Fruit fly (Drosophila melanogaster) whole organism, embryonic: Measurements from ENCODE around the gene bor.

Experiments used
- Abd-B ChIP-seq: fragments of 200-800 bp; sonication (Bioruptor generic); optimal IDR thresholded peaks from 2 replicates; lab custom pipeline; 2018; ENCODE audit warnings: missing biosample characterization, mild to moderate bottlenecking, missing genetic modification characterization, moderate library complexity
- Ada2b ChIP-seq: fragments of 200-800 bp; sonication (Bioruptor generic); IDR thresholded peaks from 2 replicates; pipeline ENCODE4 v1.3.6; 2022; ENCODE audit warnings: missing biosample characterization, missing genetic modification characterization
- Asciz ChIP-seq: fragments of 200-800 bp; sonication (Bioruptor generic); optimal IDR thresholded peaks from 2 replicates; lab custom pipeline; 2017; ENCODE audit warnings: missing biosample characterization, mild to moderate bottlenecking, missing genetic modification characterization, missing genetic modification reagents
- B-H1 ChIP-seq: fragments of 200-800 bp; sonication (Bioruptor generic); IDR thresholded peaks from 3 replicates; pipeline ENCODE4 v1.3.6; 2022; ENCODE audit warnings: missing biosample characterization, missing genetic modification characterization
- CG10366 ChIP-seq: fragments of 200-800 bp; sonication (Bioruptor generic); IDR thresholded peaks from 2 replicates; pipeline ENCODE4 v1.3.6; 2022; ENCODE audit warnings: missing biosample characterization, missing genetic modification characterization
- CG11696 ChIP-seq: fragments of 200-800 bp; sonication (Bioruptor generic); IDR thresholded peaks from 2 replicates; pipeline ENCODE4 v1.3.6; 2022; ENCODE audit warnings: missing biosample characterization, missing genetic modification characterization
- CG12071 ChIP-seq: fragments of 200-800 bp; sonication (Bioruptor generic); optimal IDR thresholded peaks from 3 replicates; lab custom pipeline; 2018; ENCODE audit warnings: missing biosample characterization, mild to moderate bottlenecking, missing genetic modification characterization
- CG12391 ChIP-seq: fragments of 200-800 bp; sonication (Bioruptor generic); optimal IDR thresholded peaks from 3 replicates; lab custom pipeline; 2018; ENCODE audit warnings: missing biosample characterization, mild to moderate bottlenecking, missing genetic modification characterization, moderate library complexity
- CG13123 ChIP-seq: fragments of 200-800 bp; sonication (Bioruptor generic); optimal IDR thresholded peaks from 2 replicates; lab custom pipeline; 2016; ENCODE audit warnings: missing biosample characterization, missing genetic modification characterization
- CG13894 ChIP-seq: fragments of 200-800 bp; sonication (Bioruptor generic); optimal IDR thresholded peaks from 3 replicates; lab custom pipeline; 2018; ENCODE audit warnings: missing biosample characterization, mild to moderate bottlenecking, missing genetic modification characterization, moderate library complexity
- CG14441 ChIP-seq: fragments of 200-800 bp; sonication (Bioruptor generic); IDR thresholded peaks from 2 replicates; pipeline ENCODE4 v1.3.6; 2022; ENCODE audit warnings: missing biosample characterization, missing genetic modification characterization
- CG18262 ChIP-seq: fragments of 200-800 bp; optimal IDR thresholded peaks from 3 replicates; lab custom pipeline; 2019; ENCODE audit warnings: missing biosample characterization, mild to moderate bottlenecking, missing genetic modification characterization, moderate library complexity
- CG2116 ChIP-seq: fragments of 200-800 bp; sonication (Bioruptor generic); optimal IDR thresholded peaks from 3 replicates; lab custom pipeline; 2018; ENCODE audit warnings: missing biosample characterization, mild to moderate bottlenecking, missing genetic modification characterization
- CG2129 ChIP-seq: fragments of 200-800 bp; sonication (Bioruptor generic); IDR thresholded peaks from 2 replicates; pipeline ENCODE4 v1.3.6; 2022; ENCODE audit warnings: missing biosample characterization, missing genetic modification characterization; ENCODE audit not compliant: partially characterized antibody
- CG2202 ChIP-seq: fragments of 200-800 bp; sonication (Bioruptor generic); optimal IDR thresholded peaks from 2 replicates; lab custom pipeline; 2018; ENCODE audit warnings: missing biosample characterization, mild to moderate bottlenecking, missing genetic modification characterization
- CG2712 ChIP-seq: fragments of 200-800 bp; optimal IDR thresholded peaks from 3 replicates; lab custom pipeline; 2019; ENCODE audit warnings: missing biosample characterization, mild to moderate bottlenecking, missing genetic modification characterization, moderate library complexity
- CG30431 ChIP-seq: fragments of 200-800 bp; sonication (Bioruptor generic); optimal IDR thresholded peaks from 2 replicates; lab custom pipeline; 2017; ENCODE audit warnings: missing biosample characterization, missing genetic modification characterization
- CG3281 ChIP-seq: fragments of 200-800 bp; sonication (Bioruptor generic); optimal IDR thresholded peaks from 3 replicates; lab custom pipeline; 2017; ENCODE audit warnings: missing biosample characterization, mild to moderate bottlenecking, missing genetic modification characterization
- CG43689 ChIP-seq: fragments of 200-800 bp; sonication (Bioruptor generic); IDR thresholded peaks from 2 replicates; pipeline ENCODE4 v1.3.6; 2022; ENCODE audit warnings: missing biosample characterization, missing genetic modification characterization
- CG5245 ChIP-seq: fragments of 200-800 bp; sonication (Bioruptor generic); optimal IDR thresholded peaks from 3 replicates; lab custom pipeline; 2016; ENCODE audit warnings: missing biosample characterization, missing genetic modification characterization
- CG6689 ChIP-seq: fragments of 200-800 bp; sonication (Bioruptor generic); IDR thresholded peaks from 2 replicates; pipeline ENCODE4 v1.3.6; 2022; ENCODE audit warnings: missing biosample characterization, missing genetic modification characterization
- CG7556 ChIP-seq: fragments of 200-800 bp; sonication (Bioruptor generic); optimal IDR thresholded peaks from 2 replicates; lab custom pipeline; 2017; ENCODE audit warnings: missing biosample characterization, mild to moderate bottlenecking, missing genetic modification characterization
- CG7987 ChIP-seq: fragments of 200-800 bp; sonication (Bioruptor generic); optimal IDR thresholded peaks from 2 replicates; lab custom pipeline; 2018; ENCODE audit warnings: missing biosample characterization, mild to moderate bottlenecking, missing genetic modification characterization, moderate library complexity
- CG8359 ChIP-seq: fragments of 200-800 bp; sonication (Bioruptor generic); optimal IDR thresholded peaks from 2 replicates; lab custom pipeline; 2017; ENCODE audit warnings: missing biosample characterization, mild to moderate bottlenecking, missing genetic modification characterization, borderline replicate concordance
- CG8388 ChIP-seq: fragments of 200-800 bp; sonication (Bioruptor generic); optimal IDR thresholded peaks from 2 replicates; lab custom pipeline; 2019; ENCODE audit warnings: missing biosample characterization, mild to moderate bottlenecking, missing genetic modification characterization, moderate library complexity
- CG8765 ChIP-seq: fragments of 200-800 bp; sonication (Bioruptor generic); IDR thresholded peaks from 2 replicates; pipeline ENCODE4 v1.3.6; 2022; ENCODE audit warnings: missing biosample characterization, missing genetic modification characterization
- CG9876 ChIP-seq: fragments of 200-800 bp; sonication (Bioruptor generic); optimal IDR thresholded peaks from 2 replicates; lab custom pipeline; 2016; ENCODE audit warnings: missing biosample characterization, missing genetic modification characterization
- CTCF ChIP-seq: fragments of 200-800 bp; sonication (Bioruptor generic); optimal IDR thresholded peaks from 2 replicates; lab custom pipeline; 2017; ENCODE audit warnings: missing biosample characterization, mild to moderate bottlenecking, missing genetic modification characterization, moderate library complexity
- Deaf1 ChIP-seq: fragments of 200-800 bp; optimal IDR thresholded peaks from 3 replicates; lab custom pipeline; 2019; ENCODE audit warnings: missing biosample characterization, mild to moderate bottlenecking, missing genetic modification characterization, moderate library complexity
- Fer1 ChIP-seq: fragments of 200-800 bp; sonication (Bioruptor generic); optimal IDR thresholded peaks from 2 replicates; lab custom pipeline; 2017; ENCODE audit warnings: missing biosample characterization, mild to moderate bottlenecking, missing genetic modification characterization
- Jarid2 ChIP-seq: fragments of 200-800 bp; sonication (Bioruptor generic); optimal IDR thresholded peaks from 3 replicates; lab custom pipeline; 2017; ENCODE audit warnings: mild to moderate bottlenecking, missing biosample characterization, missing genetic modification reagents, missing genetic modification characterization
- Mad ChIP-seq: fragments of 200-800 bp; sonication (Bioruptor generic); optimal IDR thresholded peaks from 2 replicates; lab custom pipeline; 2016; ENCODE audit warnings: missing biosample characterization, missing genetic modification characterization
- NK7.1 ChIP-seq: fragments of 200-800 bp; sonication (Bioruptor generic); optimal IDR thresholded peaks from 3 replicates; lab custom pipeline; 2016; ENCODE audit warnings: missing biosample characterization, missing genetic modification characterization
- Opbp ChIP-seq: fragments of 200-800 bp; sonication (Bioruptor generic); IDR thresholded peaks from 3 replicates; pipeline ENCODE4 v1.3.6; 2022; ENCODE audit warnings: missing biosample characterization, missing genetic modification characterization; ENCODE audit not compliant: partially characterized antibody
- az2 ChIP-seq: fragments of 200-800 bp; sonication (Bioruptor generic); optimal IDR thresholded peaks from 3 replicates; lab custom pipeline; 2016; ENCODE audit warnings: missing biosample characterization, missing genetic modification characterization
- bcd ChIP-seq: fragments of 200-800 bp; sonication (Bioruptor generic); optimal IDR thresholded peaks from 2 replicates; lab custom pipeline; 2017; ENCODE audit warnings: missing biosample characterization, mild to moderate bottlenecking, missing genetic modification characterization
- chn ChIP-seq: fragments of 200-800 bp; sonication (Bioruptor generic); optimal IDR thresholded peaks from 2 replicates; lab custom pipeline; 2016; ENCODE audit warnings: missing biosample characterization, missing genetic modification characterization
- disco-r ChIP-seq: fragments of 200-800 bp; sonication (Bioruptor generic); optimal IDR thresholded peaks from 2 replicates; lab custom pipeline; 2016; ENCODE audit warnings: missing biosample characterization, missing genetic modification characterization
- dysf ChIP-seq: fragments of 200-800 bp; sonication (Bioruptor generic); IDR thresholded peaks from 3 replicates; pipeline ENCODE4 v1.3.6; 2022; ENCODE audit warnings: missing biosample characterization, missing genetic modification characterization
- insv ChIP-seq, 2 experiments: fragments of 200-800 bp; sonication (Bioruptor generic); optimal IDR thresholded peaks; 3 replicates each; lab custom pipeline; 2016 to 2018; ENCODE audit warnings: missing biosample characterization in 2 of 2, missing genetic modification characterization in 2 of 2
- klu ChIP-seq: fragments of 200-800 bp; sonication (Bioruptor generic); IDR thresholded peaks from 2 replicates; pipeline ENCODE4 v1.3.6; 2022; ENCODE audit warnings: missing biosample characterization, missing genetic modification characterization
- lab ChIP-seq: fragments of 200-800 bp; sonication (Bioruptor generic); optimal IDR thresholded peaks from 3 replicates; lab custom pipeline; 2017; ENCODE audit warnings: missing biosample characterization, missing genetic modification characterization, mild to moderate bottlenecking, moderate library complexity, missing genetic modification reagents
- luna ChIP-seq: fragments of 200-800 bp; sonication (Bioruptor generic); optimal IDR thresholded peaks from 2 replicates; lab custom pipeline; 2016; ENCODE audit warnings: missing biosample characterization, missing genetic modification characterization
- mld ChIP-seq: fragments of 200-800 bp; sonication (Bioruptor generic); IDR thresholded peaks from 3 replicates; pipeline ENCODE4 v1.3.6; 2022; ENCODE audit warnings: missing biosample characterization, missing genetic modification characterization; ENCODE audit not compliant: partially characterized antibody
- nom ChIP-seq: fragments of 200-800 bp; sonication (Bioruptor generic); optimal IDR thresholded peaks from 2 replicates; lab custom pipeline; 2017; ENCODE audit warnings: missing biosample characterization, missing genetic modification characterization, mild to moderate bottlenecking, moderate library complexity, missing genetic modification reagents
- p53 ChIP-seq: fragments of 200-800 bp; sonication (Bioruptor generic); optimal IDR thresholded peaks from 2 replicates; lab custom pipeline; 2016; ENCODE audit warnings: missing biosample characterization, missing genetic modification characterization
- pum ChIP-seq: fragments of 200-800 bp; sonication (Bioruptor generic); optimal IDR thresholded peaks from 2 replicates; lab custom pipeline; 2016; ENCODE audit warnings: missing biosample characterization, missing genetic modification characterization
- sisA ChIP-seq: fragments of 200-800 bp; sonication (Bioruptor generic); IDR thresholded peaks from 2 replicates; pipeline ENCODE4 v1.3.6; 2022; ENCODE audit warnings: missing biosample characterization, missing genetic modification characterization
- sna ChIP-seq: fragments of 200-800 bp; sonication (Bioruptor generic); IDR thresholded peaks from 2 replicates; pipeline ENCODE4 v1.3.6; 2022; ENCODE audit warnings: missing biosample characterization, missing genetic modification characterization; ENCODE audit not compliant: partially characterized antibody
- tna ChIP-seq: fragments of 200-800 bp; sonication (Bioruptor generic); IDR thresholded peaks from 2 replicates; pipeline ENCODE4 v1.3.6; 2022; ENCODE audit warnings: missing biosample characterization, missing genetic modification characterization; ENCODE audit not compliant: partially characterized antibody

Gene bor

dm6 chr3R:16309302-16310080 lies 45.6 kb upstream of the bor start (continued):
- TF ChIP-seq Deaf1 (tag; lab: Kevin White, UChicago): no peak
- TF ChIP-seq CG14441 (GFP tag; lab: Robert Waterston, UW): peak; percentile 38; the same call in 1 of the 2 replicates
- TF ChIP-seq CG8359 (GFP tag; lab: Kevin White, UChicago): no peak
- TF ChIP-seq Fer1 (GFP tag; lab: Kevin White, UChicago): no peak
- TF ChIP-seq CG10366 (GFP tag; lab: Robert Waterston, UW): no peak
- no peak for TF ChIP-seq CG2202 (tag; lab: Kevin White, UChicago)
- TF ChIP-seq B-H1 (GFP tag; lab: Robert Waterston, UW): no peak
- peak; percentile 13 for TF ChIP-seq CG8388 (GFP tag; lab: Kevin White, UChicago)
- peak; percentile 14 for TF ChIP-seq CG7556
- peak; percentile 46 for TF ChIP-seq CG12391 (tag; lab: Kevin White, UChicago)
- peak; percentile 35 for TF ChIP-seq chn (GFP tag; lab: Kevin White, UChicago)
- no peak for TF ChIP-seq Opbp (GFP tag; lab: Robert Waterston, UW)
- no peak for TF ChIP-seq CG2116 (GFP tag; lab: Kevin White, UChicago)
- no peak for TF ChIP-seq CG5245 (GFP tag; lab: Kevin White, UChicago)
- TF ChIP-seq luna (GFP tag; lab: Kevin White, UChicago): no peak
- no peak for TF ChIP-seq sna (GFP tag; lab: Robert Waterston, UW)
- no peak for TF ChIP-seq CG43689
- no peak for TF ChIP-seq NK7.1 (GFP tag; lab: Kevin White, UChicago)
- no peak for TF ChIP-seq disco-r (GFP tag; lab: Kevin White, UChicago)
- TF ChIP-seq Ada2b (GFP tag; lab: Robert Waterston, UW): peak; percentile 50
- peak; percentile 25 for TF ChIP-seq CG18262
- TF ChIP-seq CG2129 (GFP tag; lab: Robert Waterston, UW): no peak
- no peak for TF ChIP-seq CG9876 (GFP tag; lab: Kevin White, UChicago)
- no peak for TF ChIP-seq az2 (GFP tag; lab: Kevin White, UChicago)
- TF ChIP-seq insv (GFP tag; optimal IDR thresholded peaks at IDR 0.05; lab: Kevin White, UChicago): no peak
- peak; percentile 34 for TF ChIP-seq nom
- no peak for TF ChIP-seq tna (GFP tag; lab: Robert Waterston, UW)
- TF ChIP-seq CG7987 (GFP tag; lab: Kevin White, UChicago): no peak
- no peak for TF ChIP-seq mld
- no peak for TF ChIP-seq Abd-B (GFP tag; lab: Kevin White, UChicago)
- TF ChIP-seq pum (GFP tag; lab: Kevin White, UChicago): no peak
- peak; percentile 42; the same call in 1 of the 3 replicates for TF ChIP-seq dysf (GFP tag; lab: Robert Waterston, UW)
- TF ChIP-seq CG8765: no peak
- TF ChIP-seq lab (GFP tag; lab: Kevin White, UChicago): peak; percentile 53
- no peak for TF ChIP-seq CG2712 (tag; lab: Kevin White, UChicago)
- TF ChIP-seq sisA (GFP tag; lab: Robert Waterston, UW): no peak; the same call in 1 of the 2 replicates
- 0 out of 2 replicates have a peak, but pooled peaks have one; percentile 31 for TF ChIP-seq CG11696 (GFP tag; lab: Robert Waterston, UW)
- TF ChIP-seq CG3281 (GFP tag; lab: Kevin White, UChicago): no peak
- TF ChIP-seq bcd (GFP tag; lab: Kevin White, UChicago): peak; percentile 6
- no peak for TF ChIP-seq CG13123 (GFP tag; lab: Kevin White, UChicago)
- no peak for TF ChIP-seq CG13894 (tag; lab: Kevin White, UChicago)
- no peak for TF ChIP-seq CG12071
- no peak for TF ChIP-seq Asciz
- TF ChIP-seq CG6689 (GFP tag; lab: Robert Waterston, UW): peak; percentile 41
- TF ChIP-seq Mad (GFP tag; lab: Kevin White, UChicago): no peak
- no peak for TF ChIP-seq klu (GFP tag; lab: Robert Waterston, UW)
- no peak for TF ChIP-seq CTCF (GFP tag; lab: Kevin White, UChicago)
- no peak for TF ChIP-seq p53 (GFP tag; lab: Kevin White, UChicago)
- no peak for TF ChIP-seq CG30431
- TF ChIP-seq Jarid2: no peak
